Worm (Caenorhabditis elegans): ENCODE data around the gene zig-8.

DNA sequence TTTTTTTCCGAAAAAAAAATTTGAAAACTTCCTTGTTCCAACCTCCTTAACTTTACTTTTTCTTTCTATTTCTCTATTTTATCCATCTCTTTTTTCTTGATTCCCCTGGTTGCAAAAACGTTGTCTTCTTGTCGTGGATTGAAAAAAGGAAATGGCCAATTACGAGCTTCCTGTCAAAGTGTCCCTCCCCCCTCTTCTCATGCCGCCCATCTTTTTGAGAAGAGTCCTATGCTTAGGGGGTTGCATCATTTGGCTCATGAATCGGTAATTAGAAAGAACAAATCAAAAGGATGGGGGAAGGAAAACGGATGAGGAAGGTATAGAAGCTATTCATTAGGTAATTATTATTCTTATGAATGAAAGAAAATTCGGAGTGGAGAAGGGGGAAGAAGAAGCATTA is 7.5 kb downstream of the zig-8 start:
- no peak for TF ChIP-seq nhr-237 (tag; optimal IDR thresholded peaks at IDR 0.05)
- no peak for TF ChIP-seq mep-1 (tag; optimal IDR thresholded peaks at IDR 0.05)

All from whole organism, mixed stage, embryonic.